Worm (Caenorhabditis elegans): ENCODE data around the gene col-156.

Gene col-156

DNA sequence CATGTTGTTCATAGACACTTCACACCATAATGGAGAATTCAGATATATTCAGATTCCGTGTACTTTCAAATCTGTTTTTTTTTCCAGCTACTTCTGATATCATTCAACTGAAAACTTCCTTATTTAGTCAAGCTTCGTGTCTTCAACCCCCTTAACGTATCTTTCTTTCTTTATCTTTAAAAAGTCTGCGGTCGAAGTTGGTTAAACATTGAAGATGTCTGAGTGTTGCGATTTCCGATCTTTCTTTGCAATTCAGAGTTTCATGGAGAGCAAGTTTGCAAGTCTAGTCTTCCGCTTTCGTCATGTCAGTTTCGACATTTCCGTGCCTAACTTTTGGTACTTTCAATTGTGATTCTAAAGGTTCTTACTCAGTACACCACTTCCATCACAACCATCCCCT lies 14.9 kb downstream of the col-156 start:
- TF ChIP-seq ceh-45 (GFP tag; IDR thresholded peaks at IDR 0.05) (no peak), pha-2 (tag; optimal IDR thresholded peaks at IDR 0.05) (no peak), zip-5 (tag; optimal IDR thresholded peaks at IDR 0.05) (no peak), C08G9.2 (tag; optimal IDR thresholded peaks at IDR 0.05) (no peak), hlh-30 (tag; optimal IDR thresholded peaks at IDR 0.05; ENCODE audit: insufficient read depth) (no peak), fkh-10 (GFP tag; optimal IDR thresholded peaks at IDR 0.05) (no peak), lim-6 (tag; optimal IDR thresholded peaks at IDR 0.05) (no peak)

ce11 chrV:11430823-11431222 lies 19.3 kb downstream of the col-156 start:
- TF ChIP-seq dmd-4 (tag; optimal IDR thresholded peaks at IDR 0.05; ENCODE audit: borderline replicate concordance) (no peak), unc-42 (tag; optimal IDR thresholded peaks at IDR 0.05) (peak; percentile 40)

ce11 chrV:11428728-11429127 lies 21.4 kb downstream of the col-156 start:
- TF ChIP-seq ceh-34 (tag; optimal IDR thresholded peaks at IDR 0.05) (no peak), fkh-10 (GFP tag; optimal IDR thresholded peaks at IDR 0.05) (no peak), ztf-16 (tag; optimal IDR thresholded peaks at IDR 0.05) (no peak), unc-42 (tag; optimal IDR thresholded peaks at IDR 0.05) (peak; percentile 83), K09A11.1 (tag; optimal IDR thresholded peaks at IDR 0.05; ENCODE audit: insufficient read depth) (no peak), sox-2 (GFP tag; IDR thresholded peaks at IDR 0.05) (no peak), ceh-31 (tag; optimal IDR thresholded peaks at IDR 0.05) (peak; percentile 19), ceh-45 (GFP tag; IDR thresholded peaks at IDR 0.05) (no peak), syd-9 (tag; optimal IDR thresholded peaks at IDR 0.05) (no peak)

DNA sequence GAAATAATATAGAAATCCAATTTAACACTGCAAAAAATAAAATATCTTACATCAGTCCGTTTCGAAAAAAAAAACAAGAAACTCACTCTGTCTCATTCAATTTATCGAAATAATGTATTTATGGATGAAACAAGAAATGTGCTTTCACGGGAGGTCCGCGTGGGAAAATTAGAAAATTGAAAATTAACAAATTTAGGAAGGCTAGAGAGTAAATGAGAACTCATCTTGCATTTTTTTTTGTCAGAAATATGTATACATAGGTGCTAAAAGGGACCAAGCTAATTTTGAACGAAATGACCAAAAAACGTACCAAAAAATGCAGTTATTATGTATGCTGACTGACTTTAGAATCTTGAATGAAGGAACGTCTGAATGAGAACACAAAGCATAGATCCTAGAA lies 25.6 kb downstream of the col-156 start, which contains the start of gene T26H10.2:
Gene T26H10.2 (minus strand): TSS at position 101 of the 400 bp plus-strand sequence.
- TF ChIP-seq ets-4 (tag; optimal IDR thresholded peaks at IDR 0.05) (no peak), hlh-6 (tag; optimal IDR thresholded peaks at IDR 0.05) (no peak), hlh-30 (tag; optimal IDR thresholded peaks at IDR 0.05; ENCODE audit: insufficient read depth) (no peak), pros-1 (tag; optimal IDR thresholded peaks at IDR 0.05) (no peak), sox-4 (tag; optimal IDR thresholded peaks at IDR 0.05) (no peak), ceh-48 (tag; optimal IDR thresholded peaks at IDR 0.05) (no peak), pag-3 (tag; optimal IDR thresholded peaks at IDR 0.05; ENCODE audit: borderline replicate concordance) (no peak), sdc-2 (tag; optimal IDR thresholded peaks at IDR 0.05) (no peak), hlh-15 (tag; optimal IDR thresholded peaks at IDR 0.05) (no peak), elt-2 (tag; optimal IDR thresholded peaks at IDR 0.05) (no peak), K09A11.1 (tag; optimal IDR thresholded peaks at IDR 0.05; ENCODE audit: insufficient read depth) (no peak), ceh-9 (tag; optimal IDR thresholded peaks at IDR 0.05) (no peak), ceh-24 (tag; optimal IDR thresholded peaks at IDR 0.05) (no peak), tbx-2 (tag; optimal IDR thresholded peaks at IDR 0.05) (no peak), pax-1 (tag; optimal IDR thresholded peaks at IDR 0.05) (no peak), ceh-22 (tag; optimal IDR thresholded peaks at IDR 0.05) (no peak), hlh-13 (GFP tag; optimal IDR thresholded peaks at IDR 0.05) (no peak), unc-55 (GFP tag; optimal IDR thresholded peaks at IDR 0.05) (no peak), tbx-7 (tag; optimal IDR thresholded peaks at IDR 0.05) (no peak)

ce11 chrV:11421605-11422004 lies 28.6 kb downstream of the col-156 start, which contains the start of gene des-2:
des-2 (minus strand) TSS chrV:11421705.
- TF ChIP-seq ceh-22 (tag; optimal IDR thresholded peaks at IDR 0.05): no peak
- no peak for TF ChIP-seq unc-55 (GFP tag; optimal IDR thresholded peaks at IDR 0.05)
- TF ChIP-seq fax-1 (tag; optimal IDR thresholded peaks at IDR 0.05): no peak
- TF ChIP-seq ceh-48 (tag; optimal IDR thresholded peaks at IDR 0.05): no peak
- no peak for TF ChIP-seq F13H6.1 (tag; optimal IDR thresholded peaks at IDR 0.05)

Data from whole organism, late embryonic.